Fruit fly (Drosophila melanogaster) Kc167 (cell line): Measurements from ENCODE around the gene SMC1.

ENCODE experiments used
- Myc ChIP-seq: fragments of >200 bp; optimal IDR thresholded peaks from 2 replicates; lab custom pipeline; 2017; ENCODE audit warnings: missing external identifiers
- h ChIP-seq: fragments of >200 bp; optimal IDR thresholded peaks from 3 replicates; lab custom pipeline; 2018; ENCODE audit warnings: missing external identifiers
- insv ChIP-seq: fragments of >200 bp; optimal IDR thresholded peaks from 3 replicates; lab custom pipeline; 2018; ENCODE audit warnings: missing external identifiers

DNA sequence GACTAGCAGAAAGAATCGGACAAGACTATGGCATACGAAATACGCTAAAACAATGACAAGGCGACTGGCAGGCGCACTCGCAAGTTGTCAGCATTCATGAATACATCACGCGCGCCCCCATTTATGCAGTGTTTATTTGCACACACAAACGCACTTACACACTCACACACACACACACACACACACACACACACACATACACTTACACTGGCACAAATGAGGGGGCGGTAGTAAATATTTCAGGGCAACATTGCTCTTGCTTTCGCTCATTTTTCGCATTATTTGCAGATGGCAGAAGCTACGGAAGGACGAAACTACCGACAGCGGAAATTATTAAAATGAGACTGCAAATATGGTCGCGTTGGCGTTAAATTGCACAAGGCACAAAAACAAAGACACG is 21.5 kb downstream of the SMC1 start:
- TF ChIP-seq h (lab: Kevin White, UChicago): no peak
- TF ChIP-seq Myc (lab: Kevin White, UChicago): no peak
- no peak for TF ChIP-seq insv (lab: Kevin White, UChicago)
